Fruit fly (Drosophila melanogaster): ENCODE measurements around the gene CRAT.
A peak's percentile ranks its signal among the peaks of the same experiment; 100 is the strongest.

dm6 chr3R:6421712-6422141, 45.9 kb upstream of the CRAT start:
- TF ChIP-seq salr (GFP tag; optimal IDR thresholded peaks at IDR 0.05) (no peak), fd59A (GFP tag; optimal IDR thresholded peaks at IDR 0.05) (no peak), ss (GFP tag; optimal IDR thresholded peaks at IDR 0.05) (no peak), CG3032 (tag; optimal IDR thresholded peaks at IDR 0.05) (no peak), Gug (GFP tag; IDR thresholded peaks at IDR 0.05) (no peak), CG16779 (tag; optimal IDR thresholded peaks at IDR 0.05) (no peak), CG6276 (GFP tag; optimal IDR thresholded peaks at IDR 0.05) (peak; percentile 13), Hr39 (GFP tag; optimal IDR thresholded peaks at IDR 0.05) (no peak), pdm3 (GFP tag; optimal IDR thresholded peaks at IDR 0.05) (no peak), CG9139 (GFP tag; optimal IDR thresholded peaks at IDR 0.05) (no peak), eg (GFP tag; IDR thresholded peaks at IDR 0.05) (no peak), Ets21C (GFP tag; optimal IDR thresholded peaks at IDR 0.05) (no peak), CG4318 (GFP tag; optimal IDR thresholded peaks at IDR 0.05) (no peak), CG34406 (GFP tag; optimal IDR thresholded peaks at IDR 0.05) (no peak)

Data from whole organism, prepupa.